Worm (Caenorhabditis elegans): ENCODE measurements around the gene erp-44.3.

erp-44.3 gene

ce11 chrIV:8080782-8081181, 41.7 kb upstream of the erp-44.3 start:
- TF ChIP-seq fkh-10 (GFP tag; optimal IDR thresholded peaks at IDR 0.05) (no peak), php-3 (GFP tag; IDR thresholded peaks at IDR 0.05) (no peak), ztf-11 (tag; optimal IDR thresholded peaks at IDR 0.05) (no peak), zfp-3 (GFP tag; conservative IDR thresholded peaks at IDR 0.05) (no peak), aha-1 (tag) (peak; percentile 37)

DNA sequence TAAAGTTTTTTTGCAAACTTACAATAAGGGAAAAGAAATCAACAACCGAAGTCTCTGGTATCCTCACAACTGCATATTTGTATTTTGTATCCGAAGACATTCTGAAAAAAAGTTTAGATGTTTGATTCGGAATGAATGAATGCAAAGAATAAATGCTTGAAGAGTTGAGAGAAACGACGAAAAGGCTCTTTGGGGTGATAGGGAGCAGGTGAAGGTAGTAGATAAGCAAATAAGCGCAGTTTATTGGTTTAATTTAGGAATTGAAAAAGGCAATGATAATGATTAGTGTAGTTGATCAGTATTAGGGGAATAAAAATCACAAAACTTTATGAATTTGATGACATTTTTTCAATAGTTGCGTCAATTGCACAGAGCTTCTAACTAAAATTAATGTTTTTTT, 35.9 kb upstream of the erp-44.3 start, which contains the start of gene nsy-7:
Gene nsy-7, minus strand, starts transcription at position 101 of the 400 bp plus-strand sequence.
- TF ChIP-seq R02D3.7 (tag; optimal IDR thresholded peaks at IDR 0.05) (no peak), F44E2.7 (GFP tag; IDR thresholded peaks at IDR 0.05) (no peak), nhr-6 (tag; optimal IDR thresholded peaks at IDR 0.05) (no peak), lsy-2 (tag; optimal IDR thresholded peaks at IDR 0.05) (no peak), gei-8 (GFP tag; optimal IDR thresholded peaks at IDR 0.05) (no peak), hif-1 (tag; optimal IDR thresholded peaks at IDR 0.05) (no peak), dpl-1 (GFP tag; optimal IDR thresholded peaks at IDR 0.05) (no peak), T26A8.4 (GFP tag; IDR thresholded peaks at IDR 0.05) (no peak), Y48G9A.11 (GFP tag; IDR thresholded peaks at IDR 0.05) (no peak), mep-1 (tag; optimal IDR thresholded peaks at IDR 0.05) (no peak), tag-97 (GFP tag; IDR thresholded peaks at IDR 0.05) (no peak)

ce11 chrIV:8091539-8091938, 30.9 kb upstream of the erp-44.3 start:
- peak; percentile 23; the same call in 1 of the 2 replicates for TF ChIP-seq hmg-1.1 (GFP tag; IDR thresholded peaks at IDR 0.05)
- no peak for TF ChIP-seq dve-1 (tag; optimal IDR thresholded peaks at IDR 0.05; ENCODE audit: insufficient read depth)

ce11 chrIV:8096375-8096774, 26.1 kb upstream of the erp-44.3 start:
- TF ChIP-seq snpc-1.2 (GFP tag; IDR thresholded peaks at IDR 0.05) (no peak), pqm-1 (tag; optimal IDR thresholded peaks at IDR 0.05) (no peak), tra-1 (GFP tag; IDR thresholded peaks at IDR 0.05) (no peak), dmd-8 (GFP tag; IDR thresholded peaks at IDR 0.05) (no peak), ztf-11 (tag; optimal IDR thresholded peaks at IDR 0.05) (no peak)

- TF ChIP-seq vab-7 (GFP tag; IDR thresholded peaks at IDR 0.05) (no peak), ceh-20 (GFP tag; IDR thresholded peaks at IDR 0.05) (no peak), nhr-28 (tag; optimal IDR thresholded peaks at IDR 0.05) (no peak), nhr-111 (GFP tag; optimal IDR thresholded peaks at IDR 0.05) (no peak), ama-1 (optimal IDR thresholded peaks at IDR 0.05) (no peak), nhr-42 (GFP tag; IDR thresholded peaks at IDR 0.05) (no peak), R02D3.7 (tag; optimal IDR thresholded peaks at IDR 0.05) (no peak), T26A8.4 (GFP tag; IDR thresholded peaks at IDR 0.05) (no peak)
Measured at ce11 chrIV:8099601-8100000, 22.8 kb upstream of the erp-44.3 start, which contains the start of gene Y42H9AR.2. Y42H9AR.2 (plus strand) TSS chrIV:8099901.

- TF ChIP-seq zip-2 (tag; optimal IDR thresholded peaks at IDR 0.05) (no peak), aha-1 (tag) (peak; percentile 12), mdl-1 (tag; optimal IDR thresholded peaks at IDR 0.05) (peak in 1 of 2 experiments; percentile 9), saeg-2 (GFP tag; IDR thresholded peaks at IDR 0.05) (no peak), lin-13 (GFP tag; optimal IDR thresholded peaks at IDR 0.05) (no peak), snpc-4 (tag; optimal IDR thresholded peaks at IDR 0.05) (no peak)
Measured at ce11 chrIV:8102231-8102630, 20.2 kb upstream of the erp-44.3 start, which contains the start of gene Y42H9AR.5. Y42H9AR.5 (plus strand) TSS chrIV:8102531.

All from whole organism, L4 larva.